Fruit fly (Drosophila melanogaster): Measurements from ENCODE around the gene CG46441.

CG46441 gene

dm6 chr3R:20501910-20502309 lies at the start of gene CG46441:
Gene CG46441 (minus strand): TSS chr3R:20502010.
- TF ChIP-seq psq (optimal IDR thresholded peaks at IDR 0.05), result no peak
- TF ChIP-seq h (optimal IDR thresholded peaks at IDR 0.05), result no peak
- TF ChIP-seq ttk (optimal IDR thresholded peaks at IDR 0.05), result no peak
- no peak for TF ChIP-seq Myc (optimal IDR thresholded peaks at IDR 0.05)

dm6 chr3R:20550632-20551486 lies 49.0 kb upstream of the CG46441 start:
- TF ChIP-seq Sin3A (optimal IDR thresholded peaks at IDR 0.05) (no peak), psq (optimal IDR thresholded peaks at IDR 0.05) (no peak), ttk (optimal IDR thresholded peaks at IDR 0.05) (no peak), Myc (optimal IDR thresholded peaks at IDR 0.05) (no peak)

- TF ChIP-seq psq (optimal IDR thresholded peaks at IDR 0.05) (no peak), Sin3A (optimal IDR thresholded peaks at IDR 0.05) (no peak)
Observed at dm6 chr3R:20549855-20550603, 48.2 kb upstream of the CG46441 start.

- no peak for TF ChIP-seq ttk (optimal IDR thresholded peaks at IDR 0.05)
Observed at dm6 chr3R:20549017-20549854, 47.4 kb upstream of the CG46441 start.

- TF ChIP-seq h (optimal IDR thresholded peaks at IDR 0.05) (no peak), ttk (optimal IDR thresholded peaks at IDR 0.05) (no peak), Myc (optimal IDR thresholded peaks at IDR 0.05) (no peak), Sin3A (optimal IDR thresholded peaks at IDR 0.05) (no peak), insv (optimal IDR thresholded peaks at IDR 0.05) (no peak), psq (optimal IDR thresholded peaks at IDR 0.05) (no peak)
Observed at dm6 chr3R:20548255-20548654, 46.4 kb upstream of the CG46441 start.

dm6 chr3R:20547758-20548157 lies 45.9 kb upstream of the CG46441 start:
- TF ChIP-seq psq (optimal IDR thresholded peaks at IDR 0.05), result no peak
- TF ChIP-seq ttk (optimal IDR thresholded peaks at IDR 0.05), result no peak
- no peak for TF ChIP-seq h (optimal IDR thresholded peaks at IDR 0.05)
- TF ChIP-seq insv (optimal IDR thresholded peaks at IDR 0.05), result no peak
- TF ChIP-seq Sin3A (optimal IDR thresholded peaks at IDR 0.05), result no peak
- TF ChIP-seq Myc (optimal IDR thresholded peaks at IDR 0.05), result no peak

dm6 chr3R:20546662-20547620 lies 45.1 kb upstream of the CG46441 start:
- TF ChIP-seq Myc (optimal IDR thresholded peaks at IDR 0.05) (no peak), psq (optimal IDR thresholded peaks at IDR 0.05) (no peak), Sin3A (optimal IDR thresholded peaks at IDR 0.05) (no peak), h (optimal IDR thresholded peaks at IDR 0.05) (no peak), ttk (optimal IDR thresholded peaks at IDR 0.05) (no peak), insv (optimal IDR thresholded peaks at IDR 0.05) (no peak)

dm6 chr3R:20545678-20546077 lies 43.9 kb upstream of the CG46441 start:
- TF ChIP-seq h (optimal IDR thresholded peaks at IDR 0.05) (no peak), psq (optimal IDR thresholded peaks at IDR 0.05) (no peak), Myc (optimal IDR thresholded peaks at IDR 0.05) (no peak), insv (optimal IDR thresholded peaks at IDR 0.05) (no peak), Sin3A (optimal IDR thresholded peaks at IDR 0.05) (no peak), ttk (optimal IDR thresholded peaks at IDR 0.05) (no peak)

dm6 chr3R:20544952-20545351 lies 43.1 kb upstream of the CG46441 start:
- no peak for TF ChIP-seq ttk (optimal IDR thresholded peaks at IDR 0.05)
- TF ChIP-seq h (optimal IDR thresholded peaks at IDR 0.05), result no peak
- no peak for TF ChIP-seq Myc (optimal IDR thresholded peaks at IDR 0.05)
- TF ChIP-seq psq (optimal IDR thresholded peaks at IDR 0.05), result no peak
- no peak for TF ChIP-seq insv (optimal IDR thresholded peaks at IDR 0.05)
- TF ChIP-seq Sin3A (optimal IDR thresholded peaks at IDR 0.05), result no peak

dm6 chr3R:20543719-20544118 lies 41.9 kb upstream of the CG46441 start:
- TF ChIP-seq Sin3A (optimal IDR thresholded peaks at IDR 0.05) (no peak), psq (optimal IDR thresholded peaks at IDR 0.05) (no peak), h (optimal IDR thresholded peaks at IDR 0.05) (no peak), ttk (optimal IDR thresholded peaks at IDR 0.05) (no peak), Myc (optimal IDR thresholded peaks at IDR 0.05) (no peak), insv (optimal IDR thresholded peaks at IDR 0.05) (no peak)

- TF ChIP-seq insv (optimal IDR thresholded peaks at IDR 0.05) (no peak), psq (optimal IDR thresholded peaks at IDR 0.05) (no peak), h (optimal IDR thresholded peaks at IDR 0.05) (no peak), ttk (optimal IDR thresholded peaks at IDR 0.05) (no peak), Sin3A (optimal IDR thresholded peaks at IDR 0.05) (no peak), Myc (optimal IDR thresholded peaks at IDR 0.05) (no peak)
Observed at dm6 chr3R:20543220-20543619, 41.4 kb upstream of the CG46441 start.

All from Kc167 (cell line).